Fruit fly (Drosophila melanogaster): ENCODE results near the gene CG9689.

CG9689 gene

DNA sequence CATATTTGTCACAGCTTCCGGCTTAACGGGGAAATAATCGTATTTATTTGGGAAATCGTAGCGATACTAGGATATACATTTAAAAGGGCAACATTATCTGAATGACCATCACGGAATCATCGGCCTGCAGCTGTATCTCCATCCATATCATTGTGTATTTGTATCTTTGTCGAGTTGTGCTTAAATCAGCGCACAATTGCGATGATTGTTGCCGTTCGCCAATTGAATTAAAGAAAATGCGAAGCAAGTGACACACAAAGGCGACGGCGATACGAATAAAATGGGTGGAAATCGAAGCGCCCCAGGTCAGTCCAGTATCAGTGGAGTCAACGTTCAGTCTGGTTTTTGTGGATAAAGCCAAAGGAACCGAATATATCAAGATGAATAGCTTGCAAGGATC is 2.2 kb upstream of the CG9689 start, which contains the start of gene CG9686:
TSS of gene CG9686 (plus strand) at position 301 of the 400 bp plus-strand sequence.
- TF ChIP-seq CG11762 (GFP tag; optimal IDR thresholded peaks at IDR 0.05; ENCODE audit: insufficient read depth): no peak
- peak; percentile 5 for TF ChIP-seq Eip78C (GFP tag)
- TF ChIP-seq svp (GFP tag): peak; percentile 89
- no peak for TF ChIP-seq dsx (GFP tag; optimal IDR thresholded peaks at IDR 0.05; ENCODE audit: poor library complexity, severe bottlenecking)

DNA sequence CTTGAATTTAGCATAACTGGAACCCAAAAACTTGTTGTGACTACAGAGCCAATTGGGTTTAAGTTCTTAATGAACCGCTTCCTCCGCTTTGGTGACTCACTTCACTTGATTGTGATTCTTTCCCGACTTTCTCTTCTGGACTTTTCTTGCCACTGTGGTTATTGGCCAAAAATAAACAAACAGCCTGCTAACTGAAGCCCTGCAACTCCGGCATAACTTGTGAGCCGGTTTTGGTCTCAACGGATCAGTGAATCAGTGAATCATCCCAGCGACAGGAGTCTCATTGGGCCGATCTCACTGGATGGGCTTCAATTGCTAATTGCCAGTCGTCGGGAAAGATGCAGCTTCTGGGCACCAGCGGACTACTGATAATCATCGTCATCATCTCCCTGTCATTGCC is 1.1 kb downstream of the CG9689 start:
- TF ChIP-seq Ets96B (tag; optimal IDR thresholded peaks at IDR 0.05) (no peak), CG6276 (GFP tag; optimal IDR thresholded peaks at IDR 0.05) (no peak), CG15336 (GFP tag; IDR thresholded peaks at IDR 0.05) (no peak), Blimp-1 (GFP tag; optimal IDR thresholded peaks at IDR 0.05) (peak; percentile 63), fkh (GFP tag; optimal IDR thresholded peaks at IDR 0.05) (no peak), achi (GFP tag; optimal IDR thresholded peaks at IDR 0.05) (no peak), Eip93F (GFP tag; optimal IDR thresholded peaks at IDR 0.05) (no peak), Sox14 (GFP tag; optimal IDR thresholded peaks at IDR 0.05) (no peak), dsx (GFP tag; optimal IDR thresholded peaks at IDR 0.05; ENCODE audit: poor library complexity, severe bottlenecking) (no peak), CG1621 (tag; optimal IDR thresholded peaks at IDR 0.05) (no peak), CG10669 (GFP tag; optimal IDR thresholded peaks at IDR 0.05) (no peak), cyc (GFP tag; optimal IDR thresholded peaks at IDR 0.05) (no peak), Lpt (GFP tag; optimal IDR thresholded peaks at IDR 0.05) (no peak), CG10631 (GFP tag; optimal IDR thresholded peaks at IDR 0.05) (no peak), acj6 (GFP tag; optimal IDR thresholded peaks at IDR 0.05) (no peak), ss (GFP tag; optimal IDR thresholded peaks at IDR 0.05) (no peak), CG6792 (GFP tag; optimal IDR thresholded peaks at IDR 0.05) (no peak), svp (GFP tag) (peak; percentile 53), CG6854 (GFP tag; optimal IDR thresholded peaks at IDR 0.05) (peak; percentile 32), esn (GFP tag; optimal IDR thresholded peaks at IDR 0.05) (no peak)

DNA sequence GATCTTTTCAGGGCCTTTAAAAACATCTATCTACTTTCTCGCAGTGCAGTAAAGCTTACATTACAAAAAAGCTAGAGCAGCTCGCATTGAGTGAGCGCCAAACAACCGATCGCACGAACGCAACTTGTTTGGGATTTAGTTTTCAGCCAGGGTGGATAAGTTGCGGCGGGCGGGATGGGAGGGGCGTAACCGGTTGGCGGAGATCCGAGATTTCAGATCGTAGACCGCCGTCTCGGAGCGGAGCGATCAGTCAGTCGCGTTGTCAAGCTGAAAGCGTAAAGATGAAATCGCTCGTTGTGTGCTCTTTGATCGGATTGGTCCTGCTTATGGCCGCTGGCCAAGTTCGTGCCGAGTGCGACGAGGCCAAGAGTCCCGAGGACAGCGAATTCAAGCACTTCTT is 2.5 kb downstream of the CG9689 start, which contains the start of gene CG9691:
TSS of gene CG9691 (plus strand) at position 222 of the 400 bp plus-strand sequence.
- TF ChIP-seq dac (GFP tag; optimal IDR thresholded peaks at IDR 0.05) (no peak), CG6276 (GFP tag; optimal IDR thresholded peaks at IDR 0.05) (peak; percentile 18), Hr39 (GFP tag; optimal IDR thresholded peaks at IDR 0.05) (no peak), CG8632 (GFP tag; optimal IDR thresholded peaks at IDR 0.05) (no peak), CG11762 (GFP tag; optimal IDR thresholded peaks at IDR 0.05; ENCODE audit: insufficient read depth) (no peak), Ets96B (tag; optimal IDR thresholded peaks at IDR 0.05) (no peak), CG6792 (GFP tag; optimal IDR thresholded peaks at IDR 0.05) (no peak), Blimp-1 (GFP tag; optimal IDR thresholded peaks at IDR 0.05) (no peak), CG32006 (GFP tag; optimal IDR thresholded peaks at IDR 0.05) (peak; percentile 19), Sox15 (GFP tag; optimal IDR thresholded peaks at IDR 0.05) (no peak), CG6163 (GFP tag; IDR thresholded peaks at IDR 0.05) (peak; percentile 45; the same call in 2 of the 3 replicates), CG4318 (GFP tag; optimal IDR thresholded peaks at IDR 0.05) (no peak), Smox (GFP tag; optimal IDR thresholded peaks at IDR 0.05) (peak; percentile 2), Met (GFP tag; optimal IDR thresholded peaks at IDR 0.05) (no peak), pdm3 (GFP tag; optimal IDR thresholded peaks at IDR 0.05) (peak; percentile 3), CG1621 (tag; optimal IDR thresholded peaks at IDR 0.05) (peak; percentile 38), spab (GFP tag; optimal IDR thresholded peaks at IDR 0.05) (no peak), cyc (GFP tag; optimal IDR thresholded peaks at IDR 0.05) (no peak), CG6854 (GFP tag; optimal IDR thresholded peaks at IDR 0.05) (peak; percentile 67), CG6808 (GFP tag; optimal IDR thresholded peaks at IDR 0.05) (peak; percentile 19), CG9139 (GFP tag; optimal IDR thresholded peaks at IDR 0.05) (no peak), eg (GFP tag; IDR thresholded peaks at IDR 0.05) (peak; percentile 60), Eip75B (GFP tag; optimal IDR thresholded peaks at IDR 0.05) (no peak), esn (GFP tag; optimal IDR thresholded peaks at IDR 0.05) (no peak), ss (GFP tag; optimal IDR thresholded peaks at IDR 0.05) (peak in 1 of 2 experiments; percentile 42), Eip78C (GFP tag) (peak; percentile 18), salr (GFP tag; optimal IDR thresholded peaks at IDR 0.05) (no peak), Lpt (GFP tag; optimal IDR thresholded peaks at IDR 0.05) (peak; percentile 43), CG3919 (GFP tag; optimal IDR thresholded peaks at IDR 0.05) (no peak), acj6 (GFP tag; optimal IDR thresholded peaks at IDR 0.05) (peak; percentile 13), achi (GFP tag; optimal IDR thresholded peaks at IDR 0.05) (peak; percentile 36), OdsH (GFP tag; optimal IDR thresholded peaks at IDR 0.05) (peak; percentile 31), Ets21C (GFP tag; optimal IDR thresholded peaks at IDR 0.05) (no peak), CG7368 (GFP tag; optimal IDR thresholded peaks at IDR 0.05) (no peak), dsx (GFP tag; optimal IDR thresholded peaks at IDR 0.05; ENCODE audit: poor library complexity, severe bottlenecking) (peak; percentile 0), CG3032 (tag; optimal IDR thresholded peaks at IDR 0.05) (no peak), fkh (GFP tag; optimal IDR thresholded peaks at IDR 0.05) (no peak), Sox14 (GFP tag; optimal IDR thresholded peaks at IDR 0.05) (no peak), Hr4 (GFP tag; optimal IDR thresholded peaks at IDR 0.05) (peak; percentile 3), Gug (GFP tag; IDR thresholded peaks at IDR 0.05) (no peak)
